Fruit fly (Drosophila melanogaster) ovary, adult (tissue): ENCODE data around the gene CG13086.

Source experiments
- CG17801 ChIP-seq: fragments of 200-800 bp; optimal IDR thresholded peaks from 2 replicates; lab custom pipeline; 2019; ENCODE audit warnings: missing biosample characterization, mild to moderate bottlenecking, missing genetic modification characterization, moderate library complexity; ENCODE audit not compliant: partially characterized antibody

The CG13086 gene

DNA sequence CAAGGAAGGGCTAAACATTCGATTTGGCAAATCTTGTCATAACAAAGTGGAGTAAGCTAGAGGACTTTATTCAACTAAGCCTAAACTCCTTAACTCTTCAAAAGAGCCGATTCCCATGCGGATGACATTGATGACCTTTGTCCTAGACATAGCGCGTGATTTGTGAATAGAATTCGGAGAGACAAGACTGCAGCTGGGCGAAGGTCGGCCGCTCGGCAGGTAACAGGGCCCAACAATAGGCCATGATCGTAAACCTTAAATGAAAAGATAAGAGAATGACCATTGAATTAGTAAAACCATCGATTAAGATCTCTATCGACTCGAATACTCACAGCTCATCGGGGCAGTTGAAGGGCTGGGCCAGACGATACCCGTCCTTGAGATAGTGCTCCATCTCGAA is 25.2 kb upstream of the CG13086 start:
- no peak for TF ChIP-seq CG17801 (GFP tag; lab: Kevin White, UChicago)

DNA sequence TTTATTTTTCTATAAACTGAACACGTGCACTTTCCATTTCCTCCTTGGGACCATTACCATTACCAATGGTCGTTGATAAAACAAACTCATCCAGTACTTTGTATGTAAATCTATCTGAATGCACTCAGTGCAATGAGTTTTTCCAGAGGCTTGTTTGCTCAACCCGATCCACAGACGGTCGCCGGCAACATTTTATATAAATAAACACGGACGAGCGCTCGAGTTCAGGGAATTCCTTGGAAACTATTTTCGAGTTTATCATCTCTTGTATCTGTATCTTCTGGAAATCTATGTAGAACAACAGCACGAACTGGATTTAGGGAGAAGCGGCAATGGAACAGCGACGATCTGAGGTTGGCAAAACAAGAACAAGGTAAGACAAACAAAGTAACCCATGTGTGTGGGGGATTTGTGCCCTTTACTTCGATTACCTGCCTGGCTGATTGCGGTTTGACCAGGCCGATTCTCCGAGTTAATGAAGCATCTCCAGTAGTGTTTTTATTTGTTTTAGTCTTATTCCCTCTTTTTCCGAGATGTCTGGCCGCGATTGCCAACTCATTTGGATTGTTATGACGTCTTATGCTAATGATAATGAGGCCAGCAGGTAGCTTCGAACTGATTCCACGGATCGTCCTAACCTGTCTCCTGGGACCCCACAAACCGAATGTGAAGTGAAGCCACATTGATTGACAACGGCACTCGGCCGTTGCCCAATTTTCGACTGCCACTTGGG is 22.9 kb upstream of the CG13086 start:
- TF ChIP-seq CG17801 (GFP tag; lab: Kevin White, UChicago), result no peak

DNA sequence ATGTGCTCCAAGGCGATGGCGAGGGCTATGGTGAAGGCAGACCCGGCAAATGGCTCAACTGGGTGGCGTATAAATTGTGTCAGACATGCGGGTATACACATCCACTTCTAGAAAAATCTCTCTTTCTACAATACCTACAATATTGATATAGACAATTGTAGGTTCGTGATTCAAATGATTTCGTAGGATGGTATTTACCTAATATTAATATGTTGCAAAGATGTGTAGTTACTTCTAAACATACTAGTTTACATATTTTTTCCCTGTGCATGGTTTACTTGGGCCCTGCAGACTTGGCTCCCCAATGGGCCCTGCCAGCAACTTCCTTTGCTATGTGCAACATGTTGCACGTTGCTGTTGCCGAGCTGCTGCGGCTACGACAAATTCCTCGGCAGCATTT is 22.2 kb upstream of the CG13086 start:
- TF ChIP-seq CG17801 (GFP tag; lab: Kevin White, UChicago), result no peak

DNA sequence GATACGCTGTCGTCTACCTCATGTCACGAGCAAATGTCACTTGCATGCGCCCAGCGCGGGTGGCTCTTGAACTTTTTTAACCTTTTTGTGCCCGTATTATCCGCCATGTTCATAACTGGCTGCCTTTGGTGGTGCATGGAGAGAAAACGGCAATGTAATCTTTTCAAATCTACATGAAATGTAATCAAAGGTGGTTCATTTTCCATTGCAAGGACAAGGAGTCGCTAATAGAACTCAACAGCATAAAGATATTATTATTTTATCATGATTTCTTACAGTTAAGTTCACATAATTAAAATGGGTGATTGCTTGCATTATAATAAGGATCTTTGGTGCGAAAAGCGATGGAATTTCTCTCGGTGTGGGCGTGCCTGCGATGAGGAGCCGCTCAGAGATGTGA is 21.4 kb upstream of the CG13086 start:
- no peak for TF ChIP-seq CG17801 (GFP tag; lab: Kevin White, UChicago)

- no peak for TF ChIP-seq CG17801 (GFP tag; lab: Kevin White, UChicago)
These were observed 6.1 kb upstream of the CG13086 start for dm6 chr2L:19358017-19358471.

DNA sequence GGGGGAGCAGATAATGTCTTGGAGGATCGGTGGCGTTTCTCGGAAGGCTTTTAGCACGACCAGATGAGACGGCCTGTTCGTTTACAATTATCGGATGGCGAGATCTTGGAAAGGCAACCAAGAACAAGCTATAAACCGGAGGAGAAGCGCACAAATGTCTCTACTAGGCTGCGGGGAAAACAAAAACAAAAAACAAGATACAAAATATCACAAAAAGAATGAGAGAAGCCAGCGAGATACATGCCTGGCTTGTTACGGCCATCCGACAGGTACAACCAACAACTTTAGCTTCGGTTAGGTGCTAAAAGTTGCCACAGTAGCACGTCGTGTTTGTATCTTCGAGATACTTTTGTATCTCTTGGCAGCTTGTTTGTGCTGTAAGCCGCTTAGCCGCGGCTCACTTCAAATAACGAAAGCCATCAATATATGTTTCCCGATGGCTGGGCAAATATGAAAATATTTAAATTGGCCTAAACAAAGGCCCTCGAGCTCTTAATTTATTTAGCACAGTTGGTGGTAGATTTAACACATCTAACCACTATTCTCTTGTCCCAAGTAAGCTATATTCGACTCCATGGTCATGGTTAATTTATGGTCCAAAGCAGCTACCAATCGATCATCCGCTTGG is 4.3 kb upstream of the CG13086 start:
- no peak for TF ChIP-seq CG17801 (GFP tag; lab: Kevin White, UChicago)

dm6 chr2L:19361632-19362142 is 2.5 kb upstream of the CG13086 start:
- no peak for TF ChIP-seq CG17801 (GFP tag; lab: Kevin White, UChicago)

DNA sequence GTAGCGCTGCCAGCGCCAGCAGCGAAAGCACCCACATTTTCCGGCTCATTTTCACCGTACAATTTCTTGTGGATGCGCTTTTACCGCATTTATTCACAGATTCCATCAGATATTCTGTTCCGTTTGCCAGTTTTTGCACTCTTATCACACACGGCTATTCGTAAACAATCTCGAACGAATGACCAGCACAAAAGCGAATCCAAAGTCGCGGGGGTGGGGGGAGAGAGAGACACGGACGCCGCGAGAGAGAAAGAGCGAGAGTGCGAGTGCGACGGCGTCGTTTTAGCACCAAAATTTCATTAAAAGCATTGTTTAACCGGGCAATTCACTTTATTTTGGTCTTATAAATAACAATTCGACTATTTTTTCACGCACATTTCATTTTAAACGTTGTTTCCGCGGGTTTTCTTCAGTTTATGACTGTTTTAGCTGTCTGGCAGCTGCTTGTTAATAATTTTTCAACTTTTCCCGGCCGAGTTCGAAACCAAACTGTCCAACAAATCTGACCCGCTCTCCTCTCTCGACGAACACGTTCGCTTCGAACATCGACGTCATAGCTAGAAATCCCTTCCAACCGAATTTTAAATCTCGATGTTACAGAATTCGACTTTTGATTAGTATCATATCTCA is 1.3 kb upstream of the CG13086 start, which contains the start of gene dnt:
dnt (minus strand) TSS at position 494 of the 630 bp plus-strand sequence.
- no peak for TF ChIP-seq CG17801 (GFP tag; lab: Kevin White, UChicago)

dm6 chr2L:19363530-19363929 is 645 bp upstream of the CG13086 start:
- no peak for TF ChIP-seq CG17801 (GFP tag; lab: Kevin White, UChicago)

DNA sequence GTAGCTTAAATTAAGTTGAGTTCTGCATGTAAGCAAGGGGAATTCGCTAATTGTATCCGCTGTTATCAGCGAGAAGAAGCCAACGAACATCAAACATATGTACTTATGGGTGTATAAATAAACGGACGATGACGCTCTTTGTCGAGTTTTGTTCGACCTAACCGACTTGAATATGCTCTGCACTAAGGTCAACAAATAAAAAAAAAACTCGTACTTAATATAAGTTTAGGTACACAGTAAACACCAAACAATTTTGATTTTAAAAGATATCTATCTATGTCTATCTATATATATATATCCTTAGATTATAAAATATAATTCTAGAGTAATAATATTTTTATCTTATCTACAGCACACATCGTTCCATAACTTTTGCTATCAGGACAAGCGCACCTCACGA is 447 bp downstream of the CG13086 start:
- no peak for TF ChIP-seq CG17801 (GFP tag; lab: Kevin White, UChicago)

DNA sequence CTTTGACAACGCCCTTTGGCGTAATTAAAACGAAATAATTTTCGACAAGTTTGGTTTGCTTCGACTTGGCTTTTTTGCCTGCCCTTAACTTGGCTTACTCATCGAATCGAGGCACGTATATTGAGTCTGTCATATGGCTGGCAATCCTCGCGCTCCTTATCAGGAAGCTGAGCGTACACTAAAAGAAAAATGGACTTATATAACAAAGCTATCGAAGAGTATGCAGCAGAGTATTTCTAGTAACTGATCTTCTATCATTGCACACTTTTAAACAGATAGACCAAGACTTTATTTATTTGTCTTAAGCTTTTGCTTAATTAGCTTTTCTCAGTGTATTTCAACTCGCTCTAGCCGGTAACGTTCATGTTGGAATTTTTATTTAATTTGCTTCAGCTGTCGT is 2.1 kb downstream of the CG13086 start:
- TF ChIP-seq CG17801 (GFP tag; lab: Kevin White, UChicago), result no peak

DNA sequence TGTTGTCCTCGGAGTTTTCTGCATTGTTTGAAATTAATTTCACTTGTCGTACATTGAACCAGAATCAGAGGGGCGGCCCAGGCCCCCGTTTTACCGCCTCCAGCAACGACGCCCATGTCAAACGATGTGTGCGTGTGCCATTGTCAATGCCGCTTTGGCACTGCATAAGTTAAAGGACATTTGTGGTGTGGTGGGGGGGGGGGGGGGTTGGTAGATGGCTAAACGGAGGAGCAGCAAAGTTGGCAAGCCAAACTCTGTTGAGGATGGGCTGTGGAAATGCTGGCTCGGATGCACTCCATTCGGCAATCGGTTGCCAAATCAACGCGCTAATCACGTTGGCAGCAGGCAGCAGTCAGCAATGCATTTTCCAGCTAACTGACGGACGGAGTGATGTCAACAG is 2.6 kb downstream of the CG13086 start:
- TF ChIP-seq CG17801 (GFP tag; lab: Kevin White, UChicago), result no peak

- no peak for TF ChIP-seq CG17801 (GFP tag; lab: Kevin White, UChicago)
These were observed 5.9 kb downstream of the CG13086 start, which contains the start of gene CG17349 for dm6 chr2L:19370046-19370445. TSS of gene CG17349 (plus strand) at chr2L:19370445.

DNA sequence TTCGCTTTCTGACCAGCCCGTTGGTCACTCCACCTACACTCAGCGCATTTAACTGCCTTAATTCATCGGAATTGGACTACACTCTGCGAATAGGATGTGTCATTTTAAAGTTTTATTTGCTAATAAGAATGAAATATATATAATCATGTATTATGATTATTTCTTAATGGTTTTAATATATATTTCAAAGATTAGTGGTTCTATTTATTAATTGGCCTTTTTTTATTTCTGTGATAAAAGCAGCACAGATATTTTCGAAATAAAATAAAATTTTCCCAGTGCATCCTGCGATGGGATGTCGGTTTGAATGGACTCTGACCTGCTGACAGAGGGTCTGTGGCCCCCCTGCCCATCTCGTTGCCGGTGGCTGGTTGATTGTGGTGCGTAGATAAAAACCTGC is 9.6 kb downstream of the CG13086 start:
- TF ChIP-seq CG17801 (GFP tag; lab: Kevin White, UChicago), result no peak

- TF ChIP-seq CG17801 (GFP tag; lab: Kevin White, UChicago), result no peak
These were observed 12.0 kb downstream of the CG13086 start for dm6 chr2L:19376145-19376544.
